Fruit fly (Drosophila melanogaster) whole organism, embryonic: ENCODE data around the gene msb1l.
A peak's percentile ranks its signal among the peaks of the same experiment; 100 is the strongest.

ENCODE experiments used
- Asciz ChIP-seq: fragments of 200-800 bp; sonication (Bioruptor generic); optimal IDR thresholded peaks from 2 replicates; lab custom pipeline; 2017; ENCODE audit warnings: missing biosample characterization, mild to moderate bottlenecking, missing genetic modification characterization, missing genetic modification reagents
- CG1233 ChIP-seq: fragments of 200-800 bp; sonication (Bioruptor generic); optimal IDR thresholded peaks from 4 replicates; lab custom pipeline; 2018; ENCODE audit warnings: missing biosample characterization, mild to moderate bottlenecking, missing genetic modification characterization
- CG12744 ChIP-seq: fragments of 200-800 bp; sonication (Bioruptor generic); optimal IDR thresholded peaks from 2 replicates; lab custom pipeline; 2016; ENCODE audit warnings: missing biosample characterization, missing genetic modification characterization
- CG15514 ChIP-seq: fragments of 200-800 bp; sonication (Bioruptor generic); optimal IDR thresholded peaks from 3 replicates; lab custom pipeline; 2017; ENCODE audit warnings: missing biosample characterization, missing genetic modification characterization, mild to moderate bottlenecking, moderate library complexity, missing genetic modification reagents
- CG15696 ChIP-seq: fragments of 200-800 bp; sonication (Bioruptor generic); optimal IDR thresholded peaks from 2 replicates; lab custom pipeline; 2019; ENCODE audit warnings: missing biosample characterization, mild to moderate bottlenecking, missing genetic modification characterization, moderate library complexity
- CG18262 ChIP-seq: fragments of 200-800 bp; optimal IDR thresholded peaks from 3 replicates; lab custom pipeline; 2019; ENCODE audit warnings: missing biosample characterization, mild to moderate bottlenecking, missing genetic modification characterization, moderate library complexity
- CG3163 ChIP-seq: fragments of 200-800 bp; sonication (Bioruptor generic); optimal IDR thresholded peaks from 3 replicates; lab custom pipeline; 2016; ENCODE audit warnings: missing biosample characterization, missing genetic modification characterization
- CG4360 ChIP-seq: fragments of 200-800 bp; sonication (Bioruptor generic); IDR thresholded peaks from 2 replicates; pipeline ENCODE4 v1.3.6; 2022; ENCODE audit warnings: missing biosample characterization, missing genetic modification characterization
- CG5245 ChIP-seq: fragments of 200-800 bp; sonication (Bioruptor generic); optimal IDR thresholded peaks from 3 replicates; lab custom pipeline; 2016; ENCODE audit warnings: missing biosample characterization, missing genetic modification characterization
- CG8089 ChIP-seq: fragments of 200-800 bp; sonication (Bioruptor generic); optimal IDR thresholded peaks from 3 replicates; lab custom pipeline; 2016; ENCODE audit warnings: missing biosample characterization, missing genetic modification characterization
- CG8478 ChIP-seq: fragments of >200 bp; optimal IDR thresholded peaks from 2 replicates; lab custom pipeline; 2018
- CG9215 ChIP-seq: fragments of 200-800 bp; sonication (Bioruptor generic); IDR thresholded peaks from 2 replicates; pipeline ENCODE4 v1.3.6; 2022; ENCODE audit warnings: missing biosample characterization, missing genetic modification characterization
- CG9932 ChIP-seq: fragments of 200-800 bp; sonication (Bioruptor generic); IDR thresholded peaks from 2 replicates; pipeline ENCODE4 v1.3.6; 2022; ENCODE audit warnings: missing biosample characterization, missing genetic modification characterization
- CrebB ChIP-seq: fragments of 200-800 bp; sonication (Bioruptor generic); optimal IDR thresholded peaks from 3 replicates; lab custom pipeline; 2018; ENCODE audit warnings: missing biosample characterization, mild to moderate bottlenecking, missing genetic modification characterization
- D ChIP-seq, 2 experiments: fragments of 200-800 bp in 1 of 2; fragments of >200 bp in 1 of 2; sonication (Bioruptor generic) in 1 of 2; optimal IDR thresholded peaks; 2 replicates in 1 of 2; 3 replicates in 1 of 2; lab custom pipeline; 2017; ENCODE audit warnings: mild to moderate bottlenecking in 1 of 2, missing biosample characterization in 1 of 2, missing genetic modification characterization in 1 of 2, missing genetic modification reagents in 1 of 2
- Dfd ChIP-seq, 2 experiments: fragments of >200 bp; optimal IDR thresholded peaks; 2 replicates each; lab custom pipeline; 2017; ENCODE audit warnings: missing biosample characterization in 2 of 2, missing genetic modification characterization in 2 of 2
- Ets65A ChIP-seq: fragments of 200-800 bp; sonication (Bioruptor generic); peaks from one replicate; lab custom pipeline; 2016; ENCODE audit warnings: missing biosample characterization, missing genetic modification characterization
- MTF-1 ChIP-seq: fragments of 200-800 bp; sonication (Bioruptor generic); optimal IDR thresholded peaks from 2 replicates; lab custom pipeline; 2018; ENCODE audit warnings: missing biosample characterization, mild to moderate bottlenecking, missing genetic modification characterization, borderline replicate concordance
- Oli ChIP-seq: fragments of 200-800 bp; sonication (Bioruptor generic); optimal IDR thresholded peaks from 2 replicates; lab custom pipeline; 2018; ENCODE audit warnings: missing biosample characterization, mild to moderate bottlenecking, missing genetic modification characterization, moderate library complexity
- Opbp ChIP-seq: fragments of 200-800 bp; sonication (Bioruptor generic); IDR thresholded peaks from 3 replicates; pipeline ENCODE4 v1.3.6; 2022; ENCODE audit warnings: missing biosample characterization, missing genetic modification characterization; ENCODE audit not compliant: partially characterized antibody
- Pdp1 ChIP-seq, 2 experiments: fragments of 200-800 bp; sonication (Bioruptor generic); optimal IDR thresholded peaks; 3 replicates each; lab custom pipeline; 2016; ENCODE audit warnings: missing biosample characterization in 2 of 2, missing genetic modification characterization in 2 of 2, mild to moderate bottlenecking in 1 of 2, moderate library complexity in 1 of 2
- Stat92E ChIP-seq, 3 experiments: fragments of >200 bp in 2 of 3; fragments of 200-800 bp in 1 of 3; sonication (Bioruptor generic) in 1 of 3; optimal IDR thresholded peaks; 2 replicates each; lab custom pipeline; 2017 to 2019; ENCODE audit warnings: missing biosample characterization in 3 of 3, missing genetic modification characterization in 3 of 3, mild to moderate bottlenecking in 1 of 3, moderate library complexity in 1 of 3
- Usf ChIP-seq: fragments of 200-800 bp; sonication (Bioruptor generic); optimal IDR thresholded peaks from 2 replicates; lab custom pipeline; 2017; ENCODE audit warnings: missing genotype, missing biosample characterization, missing genetic modification characterization
- aop ChIP-seq: fragments of 200-800 bp; sonication (Bioruptor generic); IDR thresholded peaks from 2 replicates; pipeline ENCODE4 v1.3.6; 2022; ENCODE audit warnings: missing biosample characterization, missing genetic modification characterization
- ase ChIP-seq: fragments of 200-800 bp; sonication (Bioruptor generic); IDR thresholded peaks from 3 replicates; pipeline ENCODE4 v1.3.6; 2022; ENCODE audit warnings: missing biosample characterization, missing genetic modification characterization
- cad ChIP-seq: fragments of >200 bp; optimal IDR thresholded peaks from 2 replicates; lab custom pipeline; 2017; ENCODE audit warnings: missing biosample characterization, missing genetic modification characterization
- ci ChIP-seq: fragments of 200-800 bp; sonication (Bioruptor generic); IDR thresholded peaks from 3 replicates; pipeline ENCODE4 v1.3.6; 2022; ENCODE audit warnings: missing biosample characterization, missing genetic modification characterization
- crp ChIP-seq, 2 experiments: fragments of 200-800 bp; sonication (Bioruptor generic); optimal IDR thresholded peaks; 2 replicates in 1 of 2; 3 replicates in 1 of 2; lab custom pipeline; 2017; ENCODE audit warnings: missing biosample characterization in 2 of 2, missing genetic modification characterization in 2 of 2, mild to moderate bottlenecking in 1 of 2, moderate library complexity in 1 of 2
- ems ChIP-seq: fragments of 200-800 bp; sonication (Bioruptor generic); optimal IDR thresholded peaks from 3 replicates; lab custom pipeline; 2016; ENCODE audit warnings: missing biosample characterization, missing genetic modification characterization
- gro ChIP-seq: fragments of 200-800 bp; sonication (Bioruptor generic); optimal IDR thresholded peaks from 2 replicates; lab custom pipeline; 2016; ENCODE audit warnings: missing biosample characterization, missing genetic modification characterization
- hkb ChIP-seq, 2 experiments: fragments of 200-800 bp in 1 of 2; fragments of >200 bp in 1 of 2; sonication (Bioruptor generic) in 1 of 2; IDR thresholded peaks in 1 of 2; optimal IDR thresholded peaks in 1 of 2; 2 replicates each; pipeline versions ENCODE4 v1.3.6 to Lab custom; 2017 to 2022; ENCODE audit warnings: missing biosample characterization in 1 of 2, missing genetic modification characterization in 1 of 2
- kni ChIP-seq: fragments of 200-800 bp; sonication (Bioruptor generic); optimal IDR thresholded peaks from 3 replicates; lab custom pipeline; 2017; ENCODE audit warnings: mild to moderate bottlenecking, missing biosample characterization, missing genetic modification reagents, missing genetic modification characterization
- lbe ChIP-seq: fragments of 200-800 bp; sonication (Bioruptor generic); optimal IDR thresholded peaks from 2 replicates; lab custom pipeline; 2016; ENCODE audit warnings: missing biosample characterization, mild to moderate bottlenecking, missing genetic modification characterization
- nerfin-2 ChIP-seq: fragments of 200-800 bp; sonication (Bioruptor generic); IDR thresholded peaks from 2 replicates; pipeline ENCODE4 v1.3.6; 2022; ENCODE audit warnings: missing biosample characterization, missing genetic modification characterization; ENCODE audit not compliant: partially characterized antibody
- nmo ChIP-seq: fragments of 200-800 bp; sonication (Bioruptor generic); optimal IDR thresholded peaks from 2 replicates; lab custom pipeline; 2018; ENCODE audit warnings: missing biosample characterization, mild to moderate bottlenecking, missing genetic modification characterization, moderate library complexity
- pita ChIP-seq: fragments of 200-800 bp; sonication (Bioruptor generic); optimal IDR thresholded peaks from 2 replicates; lab custom pipeline; 2017; ENCODE audit warnings: missing biosample characterization, mild to moderate bottlenecking, missing genetic modification characterization
- pros ChIP-seq: fragments of 200-800 bp; sonication (Bioruptor generic); optimal IDR thresholded peaks from 3 replicates; lab custom pipeline; 2019; ENCODE audit warnings: missing biosample characterization, mild to moderate bottlenecking, missing genetic modification characterization, moderate library complexity
- rib ChIP-seq: fragments of 200-800 bp; sonication (Bioruptor generic); IDR thresholded peaks from 2 replicates; pipeline ENCODE4 v1.3.6; 2022; ENCODE audit warnings: missing biosample characterization, missing genetic modification characterization
- sd ChIP-seq: fragments of 200-800 bp; sonication (Bioruptor generic); optimal IDR thresholded peaks from 3 replicates; lab custom pipeline; 2018; ENCODE audit warnings: missing biosample characterization, mild to moderate bottlenecking, missing genetic modification characterization, moderate library complexity
- sens ChIP-seq: fragments of 200-800 bp; sonication (Bioruptor generic); peaks from one replicate; lab custom pipeline; 2016; ENCODE audit warnings: missing biosample characterization, missing genetic modification characterization
- sna ChIP-seq: fragments of 200-800 bp; sonication (Bioruptor generic); IDR thresholded peaks from 2 replicates; pipeline ENCODE4 v1.3.6; 2022; ENCODE audit warnings: missing biosample characterization, missing genetic modification characterization; ENCODE audit not compliant: partially characterized antibody
- stc ChIP-seq: fragments of 200-800 bp; sonication (Bioruptor generic); IDR thresholded peaks from 2 replicates; pipeline ENCODE4 v1.3.6; 2022; ENCODE audit warnings: missing biosample characterization, missing genetic modification characterization
- unc-4 ChIP-seq: fragments of 200-800 bp; sonication (Bioruptor generic); IDR thresholded peaks from 2 replicates; pipeline ENCODE4 v1.3.6; 2022; ENCODE audit warnings: missing biosample characterization, missing genetic modification characterization; ENCODE audit not compliant: partially characterized antibody
- z ChIP-seq: fragments of 200-800 bp; sonication (Bioruptor generic); IDR thresholded peaks from 3 replicates; pipeline ENCODE4 v1.3.6; 2022; ENCODE audit warnings: missing biosample characterization, missing genetic modification characterization
- zen2 ChIP-seq: fragments of 200-800 bp; sonication (Bioruptor generic); IDR thresholded peaks from 3 replicates; pipeline ENCODE4 v1.3.6; 2022; ENCODE audit warnings: missing biosample characterization, missing genetic modification characterization; ENCODE audit not compliant: partially characterized antibody

The msb1l gene

DNA sequence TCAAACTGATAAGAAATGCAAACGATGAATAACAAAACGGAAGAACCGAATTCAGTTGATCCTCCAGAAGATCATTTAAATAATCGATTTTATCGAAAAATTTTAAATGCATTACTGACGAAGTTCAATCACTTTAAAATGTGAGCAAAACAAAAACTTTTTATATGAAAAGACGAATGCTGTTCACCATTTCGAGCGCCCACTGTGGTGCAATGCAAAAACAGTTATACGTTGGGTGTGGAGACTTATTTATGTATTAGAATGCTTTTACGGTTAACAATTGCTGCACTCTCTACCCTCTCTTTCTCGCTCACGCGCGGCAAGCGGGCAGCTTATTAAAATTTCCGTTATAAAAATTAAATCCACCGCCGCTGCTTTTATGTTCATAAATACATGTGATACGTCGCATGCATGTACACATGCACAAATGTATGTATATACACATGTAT, 6.7 kb upstream of the msb1l start (continued):
- no peak for TF ChIP-seq CrebB (tag; lab: Kevin White, UChicago)
- no peak for TF ChIP-seq Usf (GFP tag; lab: Kevin White, UChicago)
- no peak for TF ChIP-seq nerfin-2 (GFP tag; lab: Robert Waterston, UW)
- TF ChIP-seq ase (GFP tag; lab: Robert Waterston, UW): no peak
- TF ChIP-seq CG8089: no peak
- TF ChIP-seq CG15514 (GFP tag; lab: Kevin White, UChicago): no peak
- TF ChIP-seq Oli (tag; lab: Kevin White, UChicago): peak; percentile 9
- TF ChIP-seq CG12744 (GFP tag; lab: Kevin White, UChicago): no peak
- no peak for TF ChIP-seq CG9215
- no peak for TF ChIP-seq ems (GFP tag; lab: Kevin White, UChicago)
- no peak for TF ChIP-seq aop (GFP tag; lab: Robert Waterston, UW)
- no peak for TF ChIP-seq CG1233 (GFP tag; lab: Kevin White, UChicago)
- no peak for TF ChIP-seq Dfd (GFP tag; optimal IDR thresholded peaks at IDR 0.05; lab: Kevin White, UChicago)

DNA sequence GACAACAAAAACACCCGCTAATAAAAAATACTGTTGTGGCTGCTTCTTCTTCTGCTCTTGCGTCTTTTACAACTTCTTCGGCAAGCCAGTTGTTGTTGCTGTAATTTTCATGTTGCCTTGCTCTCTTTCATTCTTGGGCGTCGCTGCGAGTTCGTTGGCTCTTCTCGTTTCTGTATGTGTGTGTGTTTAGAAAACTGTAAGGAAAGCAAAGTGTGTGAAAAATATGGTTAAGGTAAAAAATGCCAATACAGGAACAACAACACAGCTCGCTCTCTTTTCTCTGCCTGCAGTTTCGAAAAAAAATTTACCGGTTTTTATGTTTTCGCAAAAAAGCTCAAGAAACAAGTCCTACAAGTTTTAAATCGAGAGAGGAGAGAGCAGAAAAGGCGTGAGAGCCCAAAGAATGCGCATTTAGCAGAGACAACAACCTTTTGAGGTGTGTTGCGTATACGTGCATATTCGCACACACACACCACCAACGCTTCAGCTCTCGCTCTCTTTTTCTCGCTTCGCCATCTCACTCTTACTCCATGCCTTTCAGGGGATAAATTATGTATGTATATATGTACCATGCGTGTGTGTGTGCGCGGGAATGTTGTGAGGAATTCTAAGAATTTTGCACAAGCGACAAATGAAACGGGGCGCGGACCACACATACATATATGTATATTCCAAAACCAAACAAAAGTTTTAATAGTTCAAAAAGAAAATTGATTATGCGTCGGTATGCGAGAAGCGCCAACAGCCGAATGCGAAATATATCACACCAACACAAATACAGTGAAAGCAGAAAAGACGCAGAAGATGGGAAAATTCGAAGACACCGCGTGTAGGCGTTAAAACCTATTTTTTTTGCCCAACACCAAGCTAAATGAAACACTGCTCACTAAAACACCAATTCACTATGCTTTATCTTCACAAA, 5.7 kb upstream of the msb1l start:
- TF ChIP-seq CG8478 (lab: Kevin White, UChicago) (peak; percentile 94), Pdp1 (GFP tag; optimal IDR thresholded peaks at IDR 0.05; lab: Kevin White, UChicago) (peak in 1 of 2 experiments; percentile 52), sd (tag; lab: Kevin White, UChicago) (peak; percentile 100), Asciz (GFP tag; lab: Kevin White, UChicago) (no peak), stc (no peak; the same call in 1 of the 2 replicates), sna (GFP tag; lab: Robert Waterston, UW) (0 out of 2 replicates have a peak, but pooled peaks have one; percentile 37), CG3163 (GFP tag; lab: Kevin White, UChicago) (peak; percentile 45), CG18262 (no peak), MTF-1 (no peak), z (peak; percentile 76; the same call in 2 of the 3 replicates), cad (GFP tag; lab: Kevin White, UChicago) (peak; percentile 48), Stat92E (GFP tag; optimal IDR thresholded peaks at IDR 0.05; lab: Kevin White, UChicago) (peak in 1 of 3 experiments; percentile 87), crp (GFP tag; optimal IDR thresholded peaks at IDR 0.05; lab: Kevin White, UChicago) (no peak), Opbp (peak; percentile 40; the same call in 1 of the 3 replicates), zen2 (GFP tag; lab: Robert Waterston, UW) (0 out of 3 replicates have a peak, but pooled peaks have one; percentile 38), gro (GFP tag; lab: Kevin White, UChicago) (peak; percentile 38), nmo (GFP tag; lab: Kevin White, UChicago) (peak; percentile 46), Ets65A (peak; percentile 55), lbe (GFP tag; lab: Kevin White, UChicago) (peak; percentile 22), CG4360 (peak; percentile 94), kni (GFP tag; lab: Kevin White, UChicago) (peak; percentile 90), D (optimal IDR thresholded peaks at IDR 0.05; lab: Kevin White, UChicago) (no peak), D (GFP tag; optimal IDR thresholded peaks at IDR 0.05; lab: Kevin White, UChicago) (no peak), pita (GFP tag; lab: Kevin White, UChicago) (peak; percentile 46), ci (peak; percentile 32; the same call in 1 of the 3 replicates), pros (peak; percentile 79), unc-4 (GFP tag; lab: Robert Waterston, UW) (peak; percentile 31; the same call in 1 of the 2 replicates), CG9932 (no peak), sens (GFP tag; lab: Kevin White, UChicago) (peak; percentile 36), CG15696 (tag; lab: Kevin White, UChicago) (no peak), CG5245 (GFP tag; lab: Kevin White, UChicago) (no peak), hkb (optimal IDR thresholded peaks at IDR 0.05; lab: Kevin White, UChicago) (peak; percentile 51), hkb (GFP tag; IDR thresholded peaks at IDR 0.05; lab: Robert Waterston, UW) (peak; percentile 77), rib (GFP tag; lab: Robert Waterston, UW) (peak; percentile 97)
